Fruit fly (Drosophila melanogaster): ENCODE results near the gene COX6AL2.
A peak's percentile ranks its signal among the peaks of the same experiment; 100 is the strongest.

COX6AL2 gene

DNA sequence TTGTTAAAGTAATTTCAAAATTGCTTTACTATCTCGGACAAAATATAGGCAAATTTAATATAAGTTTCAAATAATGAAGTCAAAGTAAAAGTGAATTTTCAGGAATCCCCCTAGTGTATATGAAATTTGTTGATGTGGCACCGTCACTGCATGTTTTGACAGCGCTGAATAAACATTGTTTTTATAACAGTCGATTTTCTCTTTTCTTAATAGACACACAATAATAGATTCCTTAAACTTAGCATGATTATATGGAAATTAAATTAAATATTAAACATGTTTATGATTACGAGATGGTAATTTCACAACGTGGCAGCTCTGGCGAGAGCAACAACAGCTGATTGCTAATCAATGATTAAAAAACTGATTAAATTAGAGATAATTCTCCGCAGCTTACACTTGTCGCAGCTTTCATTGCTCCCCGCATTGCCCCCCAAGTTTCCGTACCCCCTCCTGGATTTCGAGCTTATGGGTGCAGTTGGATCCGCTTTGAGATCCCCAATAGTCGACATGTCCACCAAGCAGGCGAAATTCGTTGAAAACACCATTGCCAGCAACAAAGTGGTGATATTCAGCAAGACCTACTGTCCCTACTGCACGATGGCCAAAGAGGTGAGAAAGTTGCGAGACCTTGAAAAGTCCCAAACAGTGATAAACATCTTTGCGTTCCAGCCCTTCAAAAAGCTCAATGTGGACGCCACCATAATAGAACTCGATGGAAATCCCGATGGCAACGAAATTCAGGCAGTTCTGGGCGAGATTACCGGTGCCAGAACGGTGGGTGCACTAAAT, 44.7 kb downstream of the COX6AL2 start, which contains the start of gene Grx1:
Grx1 (plus strand) TSS at position 196 of the 792 bp plus-strand sequence.
- TF ChIP-seq Dfd (GFP tag; optimal IDR thresholded peaks at IDR 0.05): no peak
- no peak for TF ChIP-seq woc (GFP tag; optimal IDR thresholded peaks at IDR 0.05)
- TF ChIP-seq Hnf4 (GFP tag; optimal IDR thresholded peaks at IDR 0.05): peak; percentile 66
- TF ChIP-seq Vsx2 (GFP tag; optimal IDR thresholded peaks at IDR 0.05; ENCODE audit: partially characterized antibody): no peak
- TF ChIP-seq CG9705 (GFP tag; optimal IDR thresholded peaks at IDR 0.05): peak; percentile 24
- TF ChIP-seq Abd-B (GFP tag; optimal IDR thresholded peaks at IDR 0.05): no peak
- TF ChIP-seq rgr (GFP tag; optimal IDR thresholded peaks at IDR 0.05): peak; percentile 63
- TF ChIP-seq ey (GFP tag; optimal IDR thresholded peaks at IDR 0.05): peak; percentile 46
- no peak for TF ChIP-seq sage (GFP tag; optimal IDR thresholded peaks at IDR 0.05)
- peak in 1 of 2 experiments; percentile 75 for TF ChIP-seq foxo (GFP tag; optimal IDR thresholded peaks at IDR 0.05)
- TF ChIP-seq brk (GFP tag; optimal IDR thresholded peaks at IDR 0.05): peak; percentile 79
- TF ChIP-seq N (GFP tag; optimal IDR thresholded peaks at IDR 0.05): no peak
- no peak for TF ChIP-seq Hr83 (GFP tag; optimal IDR thresholded peaks at IDR 0.05; ENCODE audit: poor library complexity, severe bottlenecking)
- TF ChIP-seq usp (GFP tag; optimal IDR thresholded peaks at IDR 0.05): no peak
- no peak for TF ChIP-seq Myc (optimal IDR thresholded peaks at IDR 0.05)
- TF ChIP-seq Jra (GFP tag; optimal IDR thresholded peaks at IDR 0.05): peak; percentile 63
- TF ChIP-seq CG32264 (GFP tag; optimal IDR thresholded peaks at IDR 0.05): peak; percentile 35
- TF ChIP-seq br (GFP tag; optimal IDR thresholded peaks at IDR 0.05): peak; percentile 25
- TF ChIP-seq tai (GFP tag; optimal IDR thresholded peaks at IDR 0.05): no peak
- TF ChIP-seq fru (GFP tag; optimal IDR thresholded peaks at IDR 0.05): peak; percentile 49
- peak; percentile 43 for TF ChIP-seq Sp1 (GFP tag; optimal IDR thresholded peaks at IDR 0.05)
- peak; percentile 39 for TF ChIP-seq dsf (GFP tag; optimal IDR thresholded peaks at IDR 0.05; ENCODE audit: borderline replicate concordance)
- TF ChIP-seq psq (GFP tag; optimal IDR thresholded peaks at IDR 0.05): peak; percentile 27
- peak; percentile 55 for TF ChIP-seq OdsH (GFP tag; optimal IDR thresholded peaks at IDR 0.05)
- TF ChIP-seq lola (GFP tag; optimal IDR thresholded peaks at IDR 0.05): no peak
- TF ChIP-seq GATAd (GFP tag; optimal IDR thresholded peaks at IDR 0.05): peak; percentile 58
- TF ChIP-seq Hr78 (GFP tag; optimal IDR thresholded peaks at IDR 0.05): no peak
- TF ChIP-seq Dif (GFP tag; optimal IDR thresholded peaks at IDR 0.05; ENCODE audit: partially characterized antibody): no peak
- no peak for TF ChIP-seq Mio (GFP tag; optimal IDR thresholded peaks at IDR 0.05)
- no peak for TF ChIP-seq Rel (GFP tag; optimal IDR thresholded peaks at IDR 0.05)
- TF ChIP-seq Rel (tag; optimal IDR thresholded peaks at IDR 0.05): peak; percentile 91
- TF ChIP-seq h (GFP tag; optimal IDR thresholded peaks at IDR 0.05): peak; percentile 60
- TF ChIP-seq HLH106 (tag; optimal IDR thresholded peaks at IDR 0.05): peak; percentile 56
- peak; percentile 68 for TF ChIP-seq sv (GFP tag; optimal IDR thresholded peaks at IDR 0.05)
- no peak for TF ChIP-seq jim (GFP tag; optimal IDR thresholded peaks at IDR 0.05)
- no peak for TF ChIP-seq CrebA (GFP tag; optimal IDR thresholded peaks at IDR 0.05; ENCODE audit: borderline replicate concordance)
- TF ChIP-seq dmrt93B (GFP tag; optimal IDR thresholded peaks at IDR 0.05): no peak
- no peak for TF ChIP-seq dl (GFP tag; optimal IDR thresholded peaks at IDR 0.05; ENCODE audit: insufficient read depth in 1 of 2, partially characterized antibody in 2 of 2)
- no peak for TF ChIP-seq pan (optimal IDR thresholded peaks at IDR 0.05)

DNA sequence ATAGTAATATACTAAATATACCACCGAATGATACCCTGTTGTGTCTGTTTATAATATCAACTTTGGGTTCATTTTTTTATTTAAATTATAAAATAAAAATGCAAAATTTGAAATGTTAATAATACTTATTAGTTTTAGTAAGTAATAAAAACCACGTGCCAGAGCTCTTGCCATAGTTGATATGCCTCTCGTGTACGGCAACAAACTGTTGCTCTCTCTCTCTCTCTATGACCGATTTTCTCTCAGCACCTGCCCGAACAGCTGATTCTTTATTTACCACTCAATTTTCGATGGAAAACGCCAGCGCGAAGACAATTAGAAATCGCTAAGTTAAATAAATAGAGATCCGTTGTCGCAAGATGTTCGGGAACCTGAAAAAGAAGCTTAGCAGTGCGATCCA, 46.4 kb downstream of the COX6AL2 start, which contains the start of gene Dysb:
Dysb (plus strand) TSS at position 251 of the 400 bp plus-strand sequence.
- peak; percentile 73 for TF ChIP-seq woc (GFP tag; optimal IDR thresholded peaks at IDR 0.05)
- TF ChIP-seq dsf (GFP tag; optimal IDR thresholded peaks at IDR 0.05; ENCODE audit: borderline replicate concordance): peak; percentile 37
- peak; percentile 59 for TF ChIP-seq ey (GFP tag; optimal IDR thresholded peaks at IDR 0.05)
- no peak for TF ChIP-seq pan (optimal IDR thresholded peaks at IDR 0.05)
- TF ChIP-seq Hr83 (GFP tag; optimal IDR thresholded peaks at IDR 0.05; ENCODE audit: poor library complexity, severe bottlenecking): peak; percentile 84
- TF ChIP-seq OdsH (GFP tag; optimal IDR thresholded peaks at IDR 0.05): peak; percentile 78
- no peak for TF ChIP-seq CrebA (GFP tag; optimal IDR thresholded peaks at IDR 0.05; ENCODE audit: borderline replicate concordance)
- no peak for TF ChIP-seq Myc (optimal IDR thresholded peaks at IDR 0.05)
- peak; percentile 82 for TF ChIP-seq Hnf4 (GFP tag; optimal IDR thresholded peaks at IDR 0.05)
- no peak for TF ChIP-seq Dfd (GFP tag; optimal IDR thresholded peaks at IDR 0.05)
- peak; percentile 79 for TF ChIP-seq brk (GFP tag; optimal IDR thresholded peaks at IDR 0.05)
- peak; percentile 76 for TF ChIP-seq psq (GFP tag; optimal IDR thresholded peaks at IDR 0.05)
- peak in 1 of 2 experiments; percentile 84 for TF ChIP-seq foxo (GFP tag; optimal IDR thresholded peaks at IDR 0.05)
- no peak for TF ChIP-seq CG32264 (GFP tag; optimal IDR thresholded peaks at IDR 0.05)
- peak; percentile 48 for TF ChIP-seq Jra (GFP tag; optimal IDR thresholded peaks at IDR 0.05)
- peak; percentile 54 for TF ChIP-seq Dif (GFP tag; optimal IDR thresholded peaks at IDR 0.05; ENCODE audit: partially characterized antibody)
- no peak for TF ChIP-seq Mio (GFP tag; optimal IDR thresholded peaks at IDR 0.05)
- TF ChIP-seq Sp1 (GFP tag; optimal IDR thresholded peaks at IDR 0.05): peak; percentile 78
- TF ChIP-seq tai (GFP tag; optimal IDR thresholded peaks at IDR 0.05): no peak
- TF ChIP-seq GATAd (GFP tag; optimal IDR thresholded peaks at IDR 0.05): no peak
- peak; percentile 73 for TF ChIP-seq sv (GFP tag; optimal IDR thresholded peaks at IDR 0.05)
- TF ChIP-seq Rel (GFP tag; optimal IDR thresholded peaks at IDR 0.05): no peak
- TF ChIP-seq Rel (tag; optimal IDR thresholded peaks at IDR 0.05): peak; percentile 50
- no peak for TF ChIP-seq dl (GFP tag; optimal IDR thresholded peaks at IDR 0.05; ENCODE audit: insufficient read depth in 1 of 2, partially characterized antibody in 2 of 2)
- TF ChIP-seq lola (GFP tag; optimal IDR thresholded peaks at IDR 0.05): no peak
- no peak for TF ChIP-seq jim (GFP tag; optimal IDR thresholded peaks at IDR 0.05)
- TF ChIP-seq br (GFP tag; optimal IDR thresholded peaks at IDR 0.05): peak; percentile 58
- peak; percentile 70 for TF ChIP-seq fru (GFP tag; optimal IDR thresholded peaks at IDR 0.05)
- TF ChIP-seq HLH106 (tag; optimal IDR thresholded peaks at IDR 0.05): peak; percentile 78
- TF ChIP-seq h (GFP tag; optimal IDR thresholded peaks at IDR 0.05): peak; percentile 72
- no peak for TF ChIP-seq Vsx2 (GFP tag; optimal IDR thresholded peaks at IDR 0.05; ENCODE audit: partially characterized antibody)
- TF ChIP-seq usp (GFP tag; optimal IDR thresholded peaks at IDR 0.05): no peak
- TF ChIP-seq CG9705 (GFP tag; optimal IDR thresholded peaks at IDR 0.05): peak; percentile 67
- TF ChIP-seq Abd-B (GFP tag; optimal IDR thresholded peaks at IDR 0.05): no peak
- TF ChIP-seq N (GFP tag; optimal IDR thresholded peaks at IDR 0.05): no peak
- peak; percentile 83 for TF ChIP-seq rgr (GFP tag; optimal IDR thresholded peaks at IDR 0.05)
- TF ChIP-seq Hr78 (GFP tag; optimal IDR thresholded peaks at IDR 0.05): no peak
- peak; percentile 28 for TF ChIP-seq dmrt93B (GFP tag; optimal IDR thresholded peaks at IDR 0.05)
- TF ChIP-seq sage (GFP tag; optimal IDR thresholded peaks at IDR 0.05): no peak

Measured in whole organism, wandering third instar larva.